Fruit fly (Drosophila melanogaster) whole organism, embryonic: ENCODE measurements around the gene CG3198.

Source experiments
- CG10274 ChIP-seq: fragments of 200-800 bp; sonication (Bioruptor generic); optimal IDR thresholded peaks from 3 replicates; lab custom pipeline; 2017; ENCODE audit warnings: missing biosample characterization, mild to moderate bottlenecking, missing genetic modification characterization
- CG10462 ChIP-seq: fragments of 200-800 bp; sonication (Bioruptor generic); optimal IDR thresholded peaks from 2 replicates; lab custom pipeline; 2016; ENCODE audit warnings: missing biosample characterization, missing genetic modification characterization
- CG11456 ChIP-seq: fragments of 200-800 bp; sonication (Bioruptor generic); IDR thresholded peaks from 3 replicates; pipeline ENCODE4 v1.3.6; 2022; ENCODE audit warnings: missing biosample characterization, missing genetic modification characterization
- CG11695 ChIP-seq: fragments of 200-800 bp; sonication (Bioruptor generic); IDR thresholded peaks from 3 replicates; pipeline ENCODE4 v1.3.6; 2022; ENCODE audit warnings: missing biosample characterization, missing genetic modification characterization
- CG11696 ChIP-seq: fragments of 200-800 bp; sonication (Bioruptor generic); IDR thresholded peaks from 2 replicates; pipeline ENCODE4 v1.3.6; 2022; ENCODE audit warnings: missing biosample characterization, missing genetic modification characterization
- CG12104 ChIP-seq: fragments of 200-800 bp; sonication (Bioruptor generic); optimal IDR thresholded peaks from 3 replicates; lab custom pipeline; 2016; ENCODE audit warnings: missing biosample characterization, missing genetic modification characterization
- CG1233 ChIP-seq: fragments of 200-800 bp; sonication (Bioruptor generic); optimal IDR thresholded peaks from 4 replicates; lab custom pipeline; 2018; ENCODE audit warnings: missing biosample characterization, mild to moderate bottlenecking, missing genetic modification characterization
- CG12659 ChIP-seq: fragments of 200-800 bp; sonication (Bioruptor generic); optimal IDR thresholded peaks from 3 replicates; lab custom pipeline; 2017; ENCODE audit warnings: mild to moderate bottlenecking, missing biosample characterization, missing genetic modification reagents, missing genetic modification characterization
- CG14667 ChIP-seq: fragments of 200-800 bp; sonication (Bioruptor generic); IDR thresholded peaks from 2 replicates; pipeline ENCODE4 v1.3.6; 2022; ENCODE audit warnings: missing biosample characterization, missing genetic modification characterization
- CG16813 ChIP-seq: fragments of 200-800 bp; sonication (Bioruptor generic); IDR thresholded peaks from 3 replicates; pipeline ENCODE4 v1.3.6; 2022; ENCODE audit warnings: missing biosample characterization, missing genetic modification characterization; ENCODE audit not compliant: partially characterized antibody
- CG17186 ChIP-seq: fragments of 200-800 bp; sonication (Bioruptor generic); optimal IDR thresholded peaks from 3 replicates; lab custom pipeline; 2017; ENCODE audit warnings: missing biosample characterization, missing genetic modification reagents, missing genetic modification characterization
- CG18262 ChIP-seq: fragments of 200-800 bp; optimal IDR thresholded peaks from 3 replicates; lab custom pipeline; 2019; ENCODE audit warnings: missing biosample characterization, mild to moderate bottlenecking, missing genetic modification characterization, moderate library complexity
- CG2875 ChIP-seq: fragments of 200-800 bp; sonication (Bioruptor generic); optimal IDR thresholded peaks from 2 replicates; lab custom pipeline; 2017; ENCODE audit warnings: missing biosample characterization, mild to moderate bottlenecking, missing genetic modification characterization, missing genetic modification reagents
- CG4404 ChIP-seq: fragments of 200-800 bp; sonication (Bioruptor generic); IDR thresholded peaks from 2 replicates; pipeline ENCODE4 v1.3.6; 2022; ENCODE audit warnings: missing biosample characterization, missing genetic modification characterization
- CG4617 ChIP-seq: fragments of 200-800 bp; sonication (Bioruptor generic); optimal IDR thresholded peaks from 3 replicates; lab custom pipeline; 2016; ENCODE audit warnings: missing biosample characterization, missing genetic modification characterization, borderline replicate concordance
- CG4820 ChIP-seq: fragments of 200-800 bp; sonication (Bioruptor generic); optimal IDR thresholded peaks from 3 replicates; lab custom pipeline; 2016; ENCODE audit warnings: missing biosample characterization, missing genetic modification characterization
- CG4854 ChIP-seq: fragments of 200-800 bp; sonication (Bioruptor generic); optimal IDR thresholded peaks from 2 replicates; lab custom pipeline; 2016; ENCODE audit warnings: missing biosample characterization, missing genetic modification characterization, inconsistent platforms
- CG6175 ChIP-seq: fragments of 200-800 bp; sonication (Bioruptor generic); IDR thresholded peaks from 3 replicates; pipeline ENCODE4 v1.3.6; 2022; ENCODE audit warnings: missing biosample characterization, missing genetic modification characterization
- CG6791 ChIP-seq: fragments of 200-800 bp; sonication (Bioruptor generic); IDR thresholded peaks from 3 replicates; pipeline ENCODE4 v1.3.6; 2022; ENCODE audit warnings: missing biosample characterization, missing genetic modification characterization; ENCODE audit not compliant: partially characterized antibody
- CG7271 ChIP-seq: fragments of 200-800 bp; sonication (Bioruptor generic); optimal IDR thresholded peaks from 2 replicates; lab custom pipeline; 2018; ENCODE audit warnings: missing biosample characterization, mild to moderate bottlenecking, missing genetic modification characterization, moderate library complexity
- CG7786 ChIP-seq: fragments of 200-800 bp; sonication (Bioruptor generic); optimal IDR thresholded peaks from 2 replicates; lab custom pipeline; 2016; ENCODE audit warnings: missing biosample characterization, missing genetic modification characterization
- CG7987 ChIP-seq: fragments of 200-800 bp; sonication (Bioruptor generic); optimal IDR thresholded peaks from 2 replicates; lab custom pipeline; 2018; ENCODE audit warnings: missing biosample characterization, mild to moderate bottlenecking, missing genetic modification characterization, moderate library complexity
- CG8924 ChIP-seq: fragments of 200-800 bp; optimal IDR thresholded peaks from 3 replicates; lab custom pipeline; 2019; ENCODE audit warnings: missing biosample characterization, mild to moderate bottlenecking, missing genetic modification characterization, moderate library complexity
- CG9215 ChIP-seq: fragments of 200-800 bp; sonication (Bioruptor generic); IDR thresholded peaks from 2 replicates; pipeline ENCODE4 v1.3.6; 2022; ENCODE audit warnings: missing biosample characterization, missing genetic modification characterization
- Fer2 ChIP-seq: fragments of 200-800 bp; sonication (Bioruptor generic); optimal IDR thresholded peaks from 2 replicates; lab custom pipeline; 2018; ENCODE audit warnings: missing biosample characterization, mild to moderate bottlenecking, missing genetic modification characterization, moderate library complexity
- Hand ChIP-seq: fragments of 200-800 bp; sonication (Bioruptor generic); optimal IDR thresholded peaks from 2 replicates; lab custom pipeline; 2017; ENCODE audit warnings: mild to moderate bottlenecking, missing biosample characterization, missing genetic modification reagents, missing genetic modification characterization
- Hmx ChIP-seq: fragments of 200-800 bp; sonication (Bioruptor generic); optimal IDR thresholded peaks from 2 replicates; lab custom pipeline; 2016; ENCODE audit warnings: missing biosample characterization, missing genetic modification characterization
- Lhr ChIP-seq: fragments of 200-800 bp; sonication (Bioruptor generic); optimal IDR thresholded peaks from 3 replicates; lab custom pipeline; 2017; ENCODE audit warnings: mild to moderate bottlenecking, missing biosample characterization, missing genetic modification reagents, missing genetic modification characterization
- Meics ChIP-seq: fragments of 200-800 bp; sonication (Bioruptor generic); optimal IDR thresholded peaks from 2 replicates; lab custom pipeline; 2017; ENCODE audit warnings: missing biosample characterization, mild to moderate bottlenecking, missing genetic modification characterization
- NfI ChIP-seq: fragments of 200-800 bp; sonication (Bioruptor generic); optimal IDR thresholded peaks from 3 replicates; lab custom pipeline; 2018; ENCODE audit warnings: missing biosample characterization, mild to moderate bottlenecking, missing genetic modification characterization, moderate library complexity
- PHDP ChIP-seq: fragments of 200-800 bp; sonication (Bioruptor generic); optimal IDR thresholded peaks from 3 replicates; lab custom pipeline; 2018; ENCODE audit warnings: missing biosample characterization, mild to moderate bottlenecking, missing genetic modification characterization, moderate library complexity
- Six4 ChIP-seq: fragments of 200-800 bp; sonication (Bioruptor generic); optimal IDR thresholded peaks from 2 replicates; lab custom pipeline; 2016; ENCODE audit warnings: missing biosample characterization, missing genetic modification characterization
- bigmax ChIP-seq: fragments of 200-800 bp; sonication (Bioruptor generic); optimal IDR thresholded peaks from 2 replicates; lab custom pipeline; 2018; ENCODE audit warnings: missing biosample characterization, mild to moderate bottlenecking, missing genetic modification characterization
- cas ChIP-seq: fragments of 200-800 bp; sonication (Bioruptor generic); IDR thresholded peaks from 2 replicates; pipeline ENCODE4 v1.3.6; 2022; ENCODE audit warnings: missing biosample characterization, missing genetic modification characterization
- crol ChIP-seq: fragments of 200-800 bp; sonication (Bioruptor generic); IDR thresholded peaks from 2 replicates; pipeline ENCODE4 v1.3.6; 2022; ENCODE audit warnings: missing biosample characterization, missing genetic modification characterization
- dysf ChIP-seq: fragments of 200-800 bp; sonication (Bioruptor generic); IDR thresholded peaks from 3 replicates; pipeline ENCODE4 v1.3.6; 2022; ENCODE audit warnings: missing biosample characterization, missing genetic modification characterization
- emc ChIP-seq: fragments of 200-800 bp; sonication (Bioruptor generic); optimal IDR thresholded peaks from 2 replicates; lab custom pipeline; 2016; ENCODE audit warnings: missing biosample characterization, missing genetic modification characterization
- en ChIP-seq: fragments of 200-800 bp; sonication (Bioruptor generic); optimal IDR thresholded peaks from 2 replicates; lab custom pipeline; 2016; ENCODE audit warnings: missing biosample characterization, missing genetic modification characterization
- gcm2 ChIP-seq: fragments of 200-800 bp; sonication (Bioruptor generic); optimal IDR thresholded peaks from 2 replicates; lab custom pipeline; 2016; ENCODE audit warnings: missing biosample characterization, missing genetic modification characterization
- gem ChIP-seq: fragments of 200-800 bp; sonication (Bioruptor generic); optimal IDR thresholded peaks from 2 replicates; lab custom pipeline; 2019; ENCODE audit warnings: missing biosample characterization, mild to moderate bottlenecking, missing genetic modification characterization, moderate library complexity
- hkb ChIP-seq, 2 experiments: fragments of 200-800 bp in 1 of 2; fragments of >200 bp in 1 of 2; sonication (Bioruptor generic) in 1 of 2; IDR thresholded peaks in 1 of 2; optimal IDR thresholded peaks in 1 of 2; 2 replicates each; pipeline versions ENCODE4 v1.3.6 to Lab custom; 2017 to 2022; ENCODE audit warnings: missing biosample characterization in 1 of 2, missing genetic modification characterization in 1 of 2
- lbe ChIP-seq: fragments of 200-800 bp; sonication (Bioruptor generic); optimal IDR thresholded peaks from 2 replicates; lab custom pipeline; 2016; ENCODE audit warnings: missing biosample characterization, mild to moderate bottlenecking, missing genetic modification characterization
- maf-S ChIP-seq: fragments of 200-800 bp; sonication (Bioruptor generic); optimal IDR thresholded peaks from 2 replicates; lab custom pipeline; 2016; ENCODE audit warnings: missing biosample characterization, missing genetic modification characterization
- org-1 ChIP-seq: fragments of 200-800 bp; sonication (Bioruptor generic); optimal IDR thresholded peaks from 2 replicates; lab custom pipeline; 2017; ENCODE audit warnings: missing biosample characterization, missing genetic modification characterization
- pan ChIP-seq, 4 experiments: fragments of >200 bp in 3 of 4; fragments of 200-800 bp in 1 of 4; sonication (Bioruptor generic) in 1 of 4; optimal IDR thresholded peaks in 3 of 4; IDR thresholded peaks in 1 of 4; 2 replicates each; pipeline versions ENCODE4 v1.3.6 to Lab custom; 2017 to 2022; ENCODE audit warnings: missing biosample characterization in 2 of 4, missing genetic modification characterization in 2 of 4, mixed read lengths in 1 of 4
- pfk ChIP-seq: fragments of 200-800 bp; sonication (Bioruptor generic); optimal IDR thresholded peaks from 2 replicates; lab custom pipeline; 2018; ENCODE audit warnings: missing biosample characterization, mild to moderate bottlenecking, missing genetic modification characterization, moderate library complexity
- seq ChIP-seq: fragments of 200-800 bp; sonication (Bioruptor generic); IDR thresholded peaks from 2 replicates; pipeline ENCODE4 v1.3.6; 2022; ENCODE audit warnings: missing biosample characterization, missing genetic modification characterization
- tna ChIP-seq: fragments of 200-800 bp; sonication (Bioruptor generic); IDR thresholded peaks from 2 replicates; pipeline ENCODE4 v1.3.6; 2022; ENCODE audit warnings: missing biosample characterization, missing genetic modification characterization; ENCODE audit not compliant: partially characterized antibody

Gene CG3198

DNA sequence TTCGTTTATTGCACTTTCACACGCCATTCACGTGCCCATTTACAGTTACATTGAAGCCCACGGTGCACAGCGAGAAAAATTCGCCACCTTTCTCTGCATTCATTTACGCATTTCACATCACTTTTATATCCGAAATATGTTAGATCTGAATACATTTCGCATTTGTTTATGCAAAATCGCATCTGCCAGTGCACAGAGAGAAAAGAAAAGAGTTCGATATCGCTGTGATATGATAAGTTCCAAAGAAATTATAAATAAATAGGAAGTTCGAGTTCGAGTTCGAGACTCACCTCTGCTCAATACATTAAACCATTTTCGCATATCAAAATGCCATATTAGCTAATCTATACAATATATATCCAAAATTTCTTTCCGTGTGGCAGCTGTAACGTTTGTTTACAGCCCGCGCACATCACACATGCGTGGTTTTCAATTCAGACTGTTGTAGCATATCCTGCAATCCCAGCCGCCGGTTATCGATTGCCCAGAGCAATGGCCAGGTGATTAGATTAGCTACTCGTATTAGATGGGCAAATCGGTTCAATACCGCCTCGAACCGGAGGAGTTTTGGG, 17.7 kb downstream of the CG3198 start (continued):
- TF ChIP-seq CG1233 (GFP tag; lab: Kevin White, UChicago) (peak; percentile 80), CG4617 (GFP tag; lab: Kevin White, UChicago) (peak; percentile 40), CG10462 (GFP tag; lab: Kevin White, UChicago) (peak; percentile 64), CG7271 (tag; lab: Kevin White, UChicago) (no peak), tna (GFP tag; lab: Robert Waterston, UW) (no peak), CG11696 (GFP tag; lab: Robert Waterston, UW) (peak; percentile 64), CG12104 (GFP tag; lab: Kevin White, UChicago) (peak; percentile 86), CG4820 (GFP tag; lab: Kevin White, UChicago) (peak; percentile 77), Meics (GFP tag; lab: Kevin White, UChicago) (peak; percentile 89), en (GFP tag; lab: Kevin White, UChicago) (peak; percentile 64), pan (optimal IDR thresholded peaks at IDR 0.05; lab: Kevin White, UChicago) (no peak), pan (GFP tag; optimal IDR thresholded peaks at IDR 0.05 in 1 of 2, IDR thresholded peaks at IDR 0.05 in 1 of 2) (peak in 1 of 2 experiments; percentile 83), CG12659 (peak; percentile 86), CG4404 (GFP tag; lab: Robert Waterston, UW) (peak; percentile 72), CG14667 (peak; percentile 68), NfI (peak; percentile 87), CG18262 (tag; lab: Kevin White, UChicago) (peak; percentile 85), emc (GFP tag; lab: Kevin White, UChicago) (peak; percentile 59), gem (tag; lab: Kevin White, UChicago) (peak; percentile 89), CG6791 (GFP tag; lab: Robert Waterston, UW) (no peak), cas (GFP tag; lab: Robert Waterston, UW) (peak; percentile 44; the same call in 1 of the 2 replicates), CG11456 (GFP tag; lab: Robert Waterston, UW) (peak; percentile 75; the same call in 2 of the 3 replicates), CG16813 (GFP tag; lab: Robert Waterston, UW) (no peak), bigmax (no peak), Hmx (GFP tag; lab: Kevin White, UChicago) (peak; percentile 58), lbe (GFP tag; lab: Kevin White, UChicago) (peak; percentile 76), Six4 (peak; percentile 64), crol (no peak), CG4854 (GFP tag; lab: Kevin White, UChicago) (peak; percentile 80), CG2875 (GFP tag; lab: Kevin White, UChicago) (peak; percentile 64), Hand (GFP tag; lab: Kevin White, UChicago) (peak; percentile 74), Lhr (GFP tag; lab: Kevin White, UChicago) (peak; percentile 40), hkb (optimal IDR thresholded peaks at IDR 0.05; lab: Kevin White, UChicago) (no peak), hkb (GFP tag; IDR thresholded peaks at IDR 0.05; lab: Robert Waterston, UW) (peak; percentile 88), dysf (peak; percentile 89), CG11695 (GFP tag; lab: Robert Waterston, UW) (peak; percentile 88), CG8924 (tag; lab: Kevin White, UChicago) (peak; percentile 86), seq (GFP tag; lab: Robert Waterston, UW) (peak; percentile 82), gcm2 (GFP tag; lab: Kevin White, UChicago) (peak; percentile 70), PHDP (peak; percentile 86), CG10274 (peak; percentile 77), CG17186 (GFP tag; lab: Kevin White, UChicago) (peak; percentile 28), CG6175 (GFP tag; lab: Robert Waterston, UW) (peak; percentile 49; the same call in 1 of the 3 replicates), Fer2 (peak; percentile 49), CG9215 (peak; percentile 73), pfk (GFP tag; lab: Kevin White, UChicago) (no peak), CG7786 (peak; percentile 78), maf-S (GFP tag; lab: Kevin White, UChicago) (peak; percentile 75), CG7987 (GFP tag; lab: Kevin White, UChicago) (peak; percentile 40), org-1 (GFP tag; lab: Kevin White, UChicago) (peak; percentile 72)
